Fruit fly (Drosophila melanogaster): ENCODE results near the gene wdb.

wdb gene

dm6 chr3R:27547378-27547949, 34.6 kb downstream of the wdb start:
- no peak for TF ChIP-seq Myc (optimal IDR thresholded peaks at IDR 0.05)
- no peak for TF ChIP-seq ttk (optimal IDR thresholded peaks at IDR 0.05)
- no peak for TF ChIP-seq Sin3A (optimal IDR thresholded peaks at IDR 0.05)
- TF ChIP-seq h (optimal IDR thresholded peaks at IDR 0.05), result no peak
- TF ChIP-seq psq (optimal IDR thresholded peaks at IDR 0.05), result no peak
- TF ChIP-seq insv (optimal IDR thresholded peaks at IDR 0.05), result no peak

dm6 chr3R:27545752-27546151, 36.3 kb downstream of the wdb start, which contains the start of gene Gr98d:
Gr98d (plus strand) TSS chr3R:27546052.
- TF ChIP-seq h (optimal IDR thresholded peaks at IDR 0.05) (no peak), Myc (optimal IDR thresholded peaks at IDR 0.05) (no peak), Sin3A (optimal IDR thresholded peaks at IDR 0.05) (no peak), ttk (optimal IDR thresholded peaks at IDR 0.05) (no peak), psq (optimal IDR thresholded peaks at IDR 0.05) (no peak), insv (optimal IDR thresholded peaks at IDR 0.05) (no peak)

- TF ChIP-seq Sin3A (optimal IDR thresholded peaks at IDR 0.05) (no peak), Myc (optimal IDR thresholded peaks at IDR 0.05) (no peak), insv (optimal IDR thresholded peaks at IDR 0.05) (no peak), ttk (optimal IDR thresholded peaks at IDR 0.05) (no peak), psq (optimal IDR thresholded peaks at IDR 0.05) (no peak), h (optimal IDR thresholded peaks at IDR 0.05) (no peak)
Measured at dm6 chr3R:27544143-27544542, 37.9 kb downstream of the wdb start, which contains the start of gene Gr98c. Gr98c (plus strand) TSS chr3R:27544443.

- TF ChIP-seq h (optimal IDR thresholded peaks at IDR 0.05) (no peak), ttk (optimal IDR thresholded peaks at IDR 0.05) (no peak)
Measured at dm6 chr3R:27542197-27542596, 39.8 kb downstream of the wdb start, which contains the start of gene Gr98b. Gr98b (plus strand) TSS chr3R:27542497.

- TF ChIP-seq Sin3A (optimal IDR thresholded peaks at IDR 0.05) (no peak), ttk (optimal IDR thresholded peaks at IDR 0.05) (no peak), Myc (optimal IDR thresholded peaks at IDR 0.05) (no peak), insv (optimal IDR thresholded peaks at IDR 0.05) (no peak), h (optimal IDR thresholded peaks at IDR 0.05) (no peak), psq (optimal IDR thresholded peaks at IDR 0.05) (no peak)
Measured at dm6 chr3R:27533225-27533624, 48.8 kb downstream of the wdb start.

DNA sequence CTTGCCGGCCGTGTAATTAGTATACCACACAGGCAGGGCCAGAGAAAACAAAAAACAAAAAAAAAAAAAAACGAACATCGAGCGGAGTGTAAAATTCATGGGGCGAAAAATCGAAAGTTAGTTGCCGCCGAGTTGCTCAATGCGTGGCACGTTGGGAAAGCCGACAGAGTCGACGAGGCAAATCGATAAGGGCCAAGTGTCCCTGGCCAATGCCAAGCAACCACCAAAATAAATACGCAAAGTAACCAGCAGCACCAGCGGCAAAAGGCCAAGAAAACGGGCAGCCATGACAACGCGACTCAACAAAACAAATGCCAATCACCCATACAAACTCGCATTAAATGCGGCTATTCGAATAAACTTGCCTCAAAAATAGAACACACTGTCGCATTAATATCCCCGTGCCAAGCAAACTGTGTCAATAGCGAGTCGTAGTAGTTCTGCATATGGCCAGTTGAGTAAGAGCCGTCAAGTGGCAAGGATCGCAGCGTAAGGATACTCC, 61.6 kb downstream of the wdb start, which contains the start of gene CG12885:
Gene CG12885 (plus strand): TSS at position 452 of the 502 bp plus-strand sequence.
- no peak for TF ChIP-seq psq (optimal IDR thresholded peaks at IDR 0.05)
- no peak for TF ChIP-seq ttk (optimal IDR thresholded peaks at IDR 0.05)
- TF ChIP-seq h (optimal IDR thresholded peaks at IDR 0.05), result no peak
- no peak for TF ChIP-seq Myc (optimal IDR thresholded peaks at IDR 0.05)
- TF ChIP-seq insv (optimal IDR thresholded peaks at IDR 0.05), result no peak
- TF ChIP-seq Sin3A (optimal IDR thresholded peaks at IDR 0.05), result no peak

dm6 chr3R:27519879-27520278, 62.2 kb downstream of the wdb start:
- TF ChIP-seq Sin3A (optimal IDR thresholded peaks at IDR 0.05) (no peak), h (optimal IDR thresholded peaks at IDR 0.05) (no peak), Myc (optimal IDR thresholded peaks at IDR 0.05) (no peak), insv (optimal IDR thresholded peaks at IDR 0.05) (no peak), ttk (optimal IDR thresholded peaks at IDR 0.05) (no peak), psq (optimal IDR thresholded peaks at IDR 0.05) (no peak)

DNA sequence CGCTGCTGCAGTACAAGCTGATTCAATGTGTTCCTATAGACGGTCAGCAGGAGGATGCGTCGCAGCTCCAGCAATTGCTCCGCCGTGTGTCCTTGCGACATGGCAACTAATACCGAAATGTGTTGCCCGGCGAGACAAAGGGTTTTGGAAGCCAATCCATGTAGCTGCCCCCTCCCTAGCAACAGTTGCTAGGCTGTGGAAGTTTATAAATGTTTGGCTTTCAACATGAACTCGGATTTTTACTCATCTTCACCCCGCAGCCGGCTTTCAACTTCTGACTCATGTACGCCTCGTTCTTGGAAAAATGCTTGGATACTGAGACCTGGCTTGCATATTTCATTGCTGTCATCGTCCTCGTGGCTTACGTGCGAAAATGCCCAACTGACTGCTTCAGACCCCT, 64.9 kb downstream of the wdb start, which contains the start of gene CG13972:
Gene CG13972 (minus strand): TSS at position 101 of the 400 bp plus-strand sequence.
- no peak for TF ChIP-seq psq (optimal IDR thresholded peaks at IDR 0.05)
- no peak for TF ChIP-seq ttk (optimal IDR thresholded peaks at IDR 0.05)
- TF ChIP-seq Sin3A (optimal IDR thresholded peaks at IDR 0.05), result no peak
- TF ChIP-seq h (optimal IDR thresholded peaks at IDR 0.05), result no peak
- no peak for TF ChIP-seq insv (optimal IDR thresholded peaks at IDR 0.05)
- no peak for TF ChIP-seq Myc (optimal IDR thresholded peaks at IDR 0.05)
